Fruit fly (Drosophila melanogaster): ENCODE results near the gene CG15202.

Gene CG15202

dm6 chrX:11154511-11155197, 12.3 kb downstream of the CG15202 start (continued):
- TF ChIP-seq Jarid2 (GFP tag; optimal IDR thresholded peaks at IDR 0.05), result peak; percentile 44
- peak; percentile 69; the same call in 1 of the 4 replicates for TF ChIP-seq chinmo (GFP tag; IDR thresholded peaks at IDR 0.05; ENCODE audit: partially characterized antibody)
- TF ChIP-seq CG9609 (GFP tag; optimal IDR thresholded peaks at IDR 0.05), result no peak
- peak; percentile 93 to 97 for TF ChIP-seq insv (GFP tag; optimal IDR thresholded peaks at IDR 0.05)
- TF ChIP-seq nerfin-1 (tag; optimal IDR thresholded peaks at IDR 0.05), result no peak
- no peak for TF ChIP-seq Dfd (GFP tag; optimal IDR thresholded peaks at IDR 0.05)
- TF ChIP-seq dan (GFP tag; IDR thresholded peaks at IDR 0.05), result no peak
- 0 out of 2 replicates have a peak, but pooled peaks have one; percentile 31 for TF ChIP-seq CG32767 (GFP tag; IDR thresholded peaks at IDR 0.05)
- TF ChIP-seq CG4328 (GFP tag; optimal IDR thresholded peaks at IDR 0.05), result no peak
- no peak for TF ChIP-seq danr (GFP tag; IDR thresholded peaks at IDR 0.05)
- TF ChIP-seq Rx (GFP tag; IDR thresholded peaks at IDR 0.05), result no peak
- TF ChIP-seq Nf-YC (tag; optimal IDR thresholded peaks at IDR 0.05), result peak; percentile 42
- no peak for TF ChIP-seq CG3838 (GFP tag; optimal IDR thresholded peaks at IDR 0.05)
- TF ChIP-seq Med (GFP tag), result peak; percentile 59
- no peak for TF ChIP-seq CG17568 (GFP tag; optimal IDR thresholded peaks at IDR 0.05)
- TF ChIP-seq kah (GFP tag; optimal IDR thresholded peaks at IDR 0.05), result peak; percentile 9
- no peak for TF ChIP-seq CoRest (tag; optimal IDR thresholded peaks at IDR 0.05)
- no peak for TF ChIP-seq CG11398 (GFP tag; optimal IDR thresholded peaks at IDR 0.05)
- TF ChIP-seq phol (tag; optimal IDR thresholded peaks at IDR 0.05), result peak; percentile 36
- no peak for TF ChIP-seq sr (GFP tag; IDR thresholded peaks at IDR 0.05)
- no peak for TF ChIP-seq CG15696 (tag; optimal IDR thresholded peaks at IDR 0.05)
- no peak for TF ChIP-seq stc (GFP tag; IDR thresholded peaks at IDR 0.05)
- TF ChIP-seq Oaz (GFP tag; IDR thresholded peaks at IDR 0.05), result no peak
- no peak; the same call in 1 of the 2 replicates for TF ChIP-seq seq (GFP tag; IDR thresholded peaks at IDR 0.05)
- TF ChIP-seq ewg (GFP tag; optimal IDR thresholded peaks at IDR 0.05), result peak; percentile 50
- TF ChIP-seq cwo (GFP tag; optimal IDR thresholded peaks at IDR 0.05), result no peak
- TF ChIP-seq abd-A (tag; optimal IDR thresholded peaks at IDR 0.05), result no peak
- TF ChIP-seq schlank (tag; optimal IDR thresholded peaks at IDR 0.05), result no peak
- no peak for TF ChIP-seq CG30020 (tag; optimal IDR thresholded peaks at IDR 0.05)
- TF ChIP-seq CG14860 (GFP tag; IDR thresholded peaks at IDR 0.05; ENCODE audit: partially characterized antibody), result no peak
- peak; percentile 87 for TF ChIP-seq CG8478 (optimal IDR thresholded peaks at IDR 0.05)
- peak; percentile 86 for TF ChIP-seq psq (GFP tag; optimal IDR thresholded peaks at IDR 0.05)
- TF ChIP-seq Dip3 (GFP tag; optimal IDR thresholded peaks at IDR 0.05), result no peak
- no peak for TF ChIP-seq jigr1 (GFP tag; IDR thresholded peaks at IDR 0.05)
- no peak for TF ChIP-seq Fer1 (GFP tag; optimal IDR thresholded peaks at IDR 0.05)
- peak; percentile 30 for TF ChIP-seq CG4617 (GFP tag; optimal IDR thresholded peaks at IDR 0.05; ENCODE audit: borderline replicate concordance)
- TF ChIP-seq CG12236 (GFP tag; optimal IDR thresholded peaks at IDR 0.05), result no peak
- TF ChIP-seq Eip74EF (GFP tag; optimal IDR thresholded peaks at IDR 0.05), result no peak
- TF ChIP-seq HHEX (GFP tag; optimal IDR thresholded peaks at IDR 0.05), result no peak
- TF ChIP-seq ems (GFP tag; optimal IDR thresholded peaks at IDR 0.05), result no peak
- peak; percentile 25 for TF ChIP-seq cg (GFP tag; optimal IDR thresholded peaks at IDR 0.05)
- TF ChIP-seq CG6791 (GFP tag; IDR thresholded peaks at IDR 0.05; ENCODE audit: partially characterized antibody), result peak; percentile 31; the same call in 1 of the 3 replicates
- no peak for TF ChIP-seq Fer3 (tag; optimal IDR thresholded peaks at IDR 0.05)
- TF ChIP-seq CG4360 (GFP tag; IDR thresholded peaks at IDR 0.05), result peak; percentile 91
- peak; percentile 16; the same call in 1 of the 2 replicates for TF ChIP-seq Drgx (GFP tag; IDR thresholded peaks at IDR 0.05)
- no peak for TF ChIP-seq CG7987 (GFP tag; optimal IDR thresholded peaks at IDR 0.05)
- no peak for TF ChIP-seq CG9437 (GFP tag; optimal IDR thresholded peaks at IDR 0.05)
- TF ChIP-seq CG2712 (tag; optimal IDR thresholded peaks at IDR 0.05), result no peak
- TF ChIP-seq CG14710 (tag; optimal IDR thresholded peaks at IDR 0.05), result no peak

All from whole organism, embryonic.